Fruit fly (Drosophila melanogaster) whole organism, embryonic: ENCODE results near the gene dlg1.

Experiments
- Ada2b ChIP-seq: fragments of 200-800 bp; sonication (Bioruptor generic); IDR thresholded peaks from 2 replicates; pipeline ENCODE4 v1.3.6; 2022; ENCODE audit warnings: missing biosample characterization, missing genetic modification characterization
- Atf3 ChIP-seq: fragments of 200-800 bp; sonication (Bioruptor generic); optimal IDR thresholded peaks from 3 replicates; lab custom pipeline; 2016; ENCODE audit warnings: missing biosample characterization, missing genetic modification characterization
- B-H2 ChIP-seq: fragments of 200-800 bp; sonication (Bioruptor generic); optimal IDR thresholded peaks from 2 replicates; lab custom pipeline; 2018; ENCODE audit warnings: missing biosample characterization, mild to moderate bottlenecking, missing genetic modification characterization
- BEAF-32 ChIP-seq: fragments of 200-800 bp; sonication (Bioruptor generic); optimal IDR thresholded peaks from 3 replicates; lab custom pipeline; 2017; ENCODE audit warnings: missing biosample characterization, missing genetic modification characterization, mild to moderate bottlenecking, moderate library complexity, missing genetic modification reagents
- CG10979 ChIP-seq: fragments of 200-800 bp; sonication (Bioruptor generic); optimal IDR thresholded peaks from 2 replicates; lab custom pipeline; 2018; ENCODE audit warnings: missing biosample characterization, mild to moderate bottlenecking, missing genetic modification characterization, moderate library complexity
- CG11085 ChIP-seq: fragments of 200-800 bp; sonication (Bioruptor generic); IDR thresholded peaks from 2 replicates; pipeline ENCODE4 v1.3.6; 2022; ENCODE audit warnings: missing biosample characterization, missing genetic modification characterization
- CG12391 ChIP-seq: fragments of 200-800 bp; sonication (Bioruptor generic); optimal IDR thresholded peaks from 3 replicates; lab custom pipeline; 2018; ENCODE audit warnings: missing biosample characterization, mild to moderate bottlenecking, missing genetic modification characterization, moderate library complexity
- CG15514 ChIP-seq: fragments of 200-800 bp; sonication (Bioruptor generic); optimal IDR thresholded peaks from 3 replicates; lab custom pipeline; 2017; ENCODE audit warnings: missing biosample characterization, missing genetic modification characterization, mild to moderate bottlenecking, moderate library complexity, missing genetic modification reagents
- CG16813 ChIP-seq: fragments of 200-800 bp; sonication (Bioruptor generic); IDR thresholded peaks from 3 replicates; pipeline ENCODE4 v1.3.6; 2022; ENCODE audit warnings: missing biosample characterization, missing genetic modification characterization; ENCODE audit not compliant: partially characterized antibody
- CG17568 ChIP-seq: fragments of 200-800 bp; sonication (Bioruptor generic); optimal IDR thresholded peaks from 2 replicates; lab custom pipeline; 2018; ENCODE audit warnings: missing biosample characterization, mild to moderate bottlenecking, missing genetic modification characterization, moderate library complexity
- CG17612 ChIP-seq: fragments of 200-800 bp; sonication (Bioruptor generic); IDR thresholded peaks from 2 replicates; pipeline ENCODE4 v1.3.6; 2022; ENCODE audit warnings: missing biosample characterization, missing genetic modification characterization
- CG17912 ChIP-seq: fragments of 200-800 bp; sonication (Bioruptor generic); optimal IDR thresholded peaks from 2 replicates; lab custom pipeline; 2018; ENCODE audit warnings: missing biosample characterization, mild to moderate bottlenecking, missing genetic modification characterization
- CG18619 ChIP-seq: fragments of 200-800 bp; sonication (Bioruptor generic); optimal IDR thresholded peaks from 3 replicates; lab custom pipeline; 2017; ENCODE audit warnings: missing biosample characterization, mild to moderate bottlenecking, missing genetic modification characterization
- CG30431 ChIP-seq: fragments of 200-800 bp; sonication (Bioruptor generic); optimal IDR thresholded peaks from 2 replicates; lab custom pipeline; 2017; ENCODE audit warnings: missing biosample characterization, missing genetic modification characterization
- CG3065 ChIP-seq: fragments of 200-800 bp; sonication (Bioruptor generic); optimal IDR thresholded peaks from 2 replicates; lab custom pipeline; 2016; ENCODE audit warnings: missing biosample characterization, missing genetic modification characterization
- CG31224 ChIP-seq: fragments of 200-800 bp; sonication (Bioruptor generic); IDR thresholded peaks from 2 replicates; pipeline ENCODE4 v1.3.6; 2022; ENCODE audit warnings: missing biosample characterization, missing genetic modification characterization
- CG31365 ChIP-seq: fragments of 200-800 bp; sonication (Bioruptor generic); optimal IDR thresholded peaks from 2 replicates; lab custom pipeline; 2018; ENCODE audit warnings: missing biosample characterization, mild to moderate bottlenecking, missing genetic modification characterization
- CG4404 ChIP-seq: fragments of 200-800 bp; sonication (Bioruptor generic); IDR thresholded peaks from 2 replicates; pipeline ENCODE4 v1.3.6; 2022; ENCODE audit warnings: missing biosample characterization, missing genetic modification characterization
- CG5953 ChIP-seq: fragments of 200-800 bp; sonication (Bioruptor generic); IDR thresholded peaks from 2 replicates; pipeline ENCODE4 v1.3.6; 2022; ENCODE audit warnings: missing biosample characterization, missing genetic modification characterization
- CG7839 ChIP-seq: fragments of 200-800 bp; sonication (Bioruptor generic); optimal IDR thresholded peaks from 3 replicates; lab custom pipeline; 2018; ENCODE audit warnings: missing biosample characterization, mild to moderate bottlenecking, missing genetic modification characterization, moderate library complexity
- CG9817 ChIP-seq: fragments of 200-800 bp; sonication (Bioruptor generic); optimal IDR thresholded peaks from 2 replicates; lab custom pipeline; 2018; ENCODE audit warnings: missing biosample characterization, mild to moderate bottlenecking, missing genetic modification characterization, moderate library complexity
- D19B ChIP-seq: fragments of 200-800 bp; sonication (Bioruptor generic); optimal IDR thresholded peaks from 2 replicates; lab custom pipeline; 2017; ENCODE audit warnings: missing biosample characterization, mild to moderate bottlenecking, missing genetic modification characterization
- Deaf1 ChIP-seq: fragments of 200-800 bp; optimal IDR thresholded peaks from 3 replicates; lab custom pipeline; 2019; ENCODE audit warnings: missing biosample characterization, mild to moderate bottlenecking, missing genetic modification characterization, moderate library complexity
- Dp ChIP-seq: fragments of 200-800 bp; sonication (Bioruptor generic); optimal IDR thresholded peaks from 2 replicates; lab custom pipeline; 2018; ENCODE audit warnings: missing biosample characterization, mild to moderate bottlenecking, missing genetic modification characterization, moderate library complexity
- Gug ChIP-seq: fragments of 200-800 bp; sonication (Bioruptor generic); IDR thresholded peaks from 4 replicates; pipeline ENCODE4 v1.3.6; 2022; ENCODE audit warnings: missing biosample characterization, missing genetic modification characterization
- H15 ChIP-seq: fragments of 200-800 bp; sonication (Bioruptor generic); IDR thresholded peaks from 3 replicates; pipeline ENCODE4 v1.3.6; 2022; ENCODE audit warnings: missing biosample characterization, missing genetic modification characterization
- HHEX ChIP-seq: fragments of 200-800 bp; sonication (Bioruptor generic); optimal IDR thresholded peaks from 3 replicates; lab custom pipeline; 2017; ENCODE audit warnings: missing biosample characterization, mild to moderate bottlenecking, missing genetic modification characterization, missing genetic modification reagents
- Oaz ChIP-seq: fragments of 200-800 bp; sonication (Bioruptor generic); IDR thresholded peaks from 2 replicates; pipeline ENCODE4 v1.3.6; 2022; ENCODE audit warnings: missing biosample characterization, missing genetic modification characterization
- Ptx1 ChIP-seq: fragments of 200-800 bp; sonication (Bioruptor generic); IDR thresholded peaks from 2 replicates; pipeline ENCODE4 v1.3.6; 2022; ENCODE audit warnings: missing biosample characterization, missing genetic modification characterization
- Sox102F ChIP-seq: fragments of 200-800 bp; sonication (Bioruptor generic); optimal IDR thresholded peaks from 2 replicates; lab custom pipeline; 2018; ENCODE audit warnings: missing biosample characterization, mild to moderate bottlenecking, missing genetic modification characterization, moderate library complexity
- Tbp ChIP-seq: fragments of >200 bp; optimal IDR thresholded peaks from 2 replicates; lab custom pipeline; 2018; ENCODE audit warnings: missing biosample characterization, missing genetic modification characterization
- Usf ChIP-seq: fragments of 200-800 bp; sonication (Bioruptor generic); optimal IDR thresholded peaks from 2 replicates; lab custom pipeline; 2017; ENCODE audit warnings: missing genotype, missing biosample characterization, missing genetic modification characterization
- ac ChIP-seq: fragments of 200-800 bp; sonication (Bioruptor generic); optimal IDR thresholded peaks from 3 replicates; lab custom pipeline; 2017; ENCODE audit warnings: missing biosample characterization, mild to moderate bottlenecking, missing genetic modification characterization
- bcd ChIP-seq: fragments of 200-800 bp; sonication (Bioruptor generic); optimal IDR thresholded peaks from 2 replicates; lab custom pipeline; 2017; ENCODE audit warnings: missing biosample characterization, mild to moderate bottlenecking, missing genetic modification characterization
- crc ChIP-seq: fragments of 200-800 bp; sonication (Bioruptor generic); optimal IDR thresholded peaks from 2 replicates; lab custom pipeline; 2016; ENCODE audit warnings: missing biosample characterization, missing genetic modification characterization
- crol ChIP-seq: fragments of 200-800 bp; sonication (Bioruptor generic); IDR thresholded peaks from 2 replicates; pipeline ENCODE4 v1.3.6; 2022; ENCODE audit warnings: missing biosample characterization, missing genetic modification characterization
- dimm ChIP-seq: fragments of 200-800 bp; sonication (Bioruptor generic); IDR thresholded peaks from 2 replicates; pipeline ENCODE4 v1.3.6; 2022; ENCODE audit warnings: missing biosample characterization, missing genetic modification characterization
- dm ChIP-seq: fragments of 200-800 bp; sonication (Bioruptor generic); optimal IDR thresholded peaks from 3 replicates; lab custom pipeline; 2016; ENCODE audit warnings: missing biosample characterization, missing genetic modification characterization
- dysf ChIP-seq: fragments of 200-800 bp; sonication (Bioruptor generic); IDR thresholded peaks from 3 replicates; pipeline ENCODE4 v1.3.6; 2022; ENCODE audit warnings: missing biosample characterization, missing genetic modification characterization
- ems ChIP-seq: fragments of 200-800 bp; sonication (Bioruptor generic); optimal IDR thresholded peaks from 3 replicates; lab custom pipeline; 2016; ENCODE audit warnings: missing biosample characterization, missing genetic modification characterization
- grau ChIP-seq: fragments of 200-800 bp; optimal IDR thresholded peaks from 3 replicates; lab custom pipeline; 2019; ENCODE audit warnings: missing biosample characterization, mild to moderate bottlenecking, missing genetic modification characterization, moderate library complexity
- her ChIP-seq: fragments of 200-800 bp; sonication (Bioruptor generic); optimal IDR thresholded peaks from 2 replicates; lab custom pipeline; 2016; ENCODE audit warnings: missing biosample characterization, missing genetic modification characterization
- jumu ChIP-seq: fragments of 200-800 bp; sonication (Bioruptor generic); optimal IDR thresholded peaks from 3 replicates; lab custom pipeline; 2016; ENCODE audit warnings: missing biosample characterization, missing genetic modification characterization
- psq ChIP-seq: fragments of 200-800 bp; sonication (Bioruptor generic); optimal IDR thresholded peaks from 2 replicates; lab custom pipeline; 2017; ENCODE audit warnings: missing biosample characterization, missing genetic modification characterization
- sens-2 ChIP-seq: fragments of 200-800 bp; sonication (Bioruptor generic); IDR thresholded peaks from 2 replicates; pipeline ENCODE4 v1.3.6; 2022; ENCODE audit warnings: missing biosample characterization, missing genetic modification characterization
- sima ChIP-seq: fragments of 200-800 bp; sonication (Bioruptor generic); optimal IDR thresholded peaks from 2 replicates; lab custom pipeline; 2016; ENCODE audit warnings: missing biosample characterization, missing genetic modification characterization
- slp2 ChIP-seq: fragments of 200-800 bp; sonication (Bioruptor generic); optimal IDR thresholded peaks from 2 replicates; lab custom pipeline; 2016; ENCODE audit warnings: missing biosample characterization, missing genetic modification characterization
- tgo ChIP-seq: fragments of 200-800 bp; sonication (Bioruptor generic); IDR thresholded peaks from 3 replicates; pipeline ENCODE4 v1.3.6; 2022; ENCODE audit warnings: missing biosample characterization, missing genetic modification characterization
- tin ChIP-seq: fragments of 200-800 bp; sonication (Bioruptor generic); optimal IDR thresholded peaks from 3 replicates; lab custom pipeline; 2016; ENCODE audit warnings: missing biosample characterization, missing genetic modification characterization
- ttk ChIP-seq: fragments of 200-800 bp; sonication (Bioruptor generic); IDR thresholded peaks from 2 replicates; pipeline ENCODE4 v2.1.2; 2022; ENCODE audit warnings: missing biosample characterization, missing genetic modification characterization
- tup ChIP-seq: fragments of 200-800 bp; sonication (Bioruptor generic); optimal IDR thresholded peaks from 2 replicates; lab custom pipeline; 2016; ENCODE audit warnings: missing biosample characterization, mild to moderate bottlenecking, missing genetic modification characterization, moderate library complexity

dlg1 gene

dm6 chrX:11452846-11453391, 83.5 kb downstream of the dlg1 start (continued):
- TF ChIP-seq Deaf1 (tag; lab: Kevin White, UChicago) (peak; percentile 42), tin (GFP tag; lab: Kevin White, UChicago) (peak; percentile 65), CG3065 (GFP tag; lab: Kevin White, UChicago) (peak; percentile 30), CG16813 (GFP tag; lab: Robert Waterston, UW) (no peak), psq (GFP tag; lab: Kevin White, UChicago) (peak; percentile 78), CG12391 (tag; lab: Kevin White, UChicago) (peak; percentile 76), CG17912 (GFP tag; lab: Kevin White, UChicago) (no peak), Sox102F (GFP tag; lab: Kevin White, UChicago) (peak; percentile 82), H15 (GFP tag; lab: Robert Waterston, UW) (peak; percentile 86), grau (tag; lab: Kevin White, UChicago) (peak; percentile 78), CG15514 (GFP tag; lab: Kevin White, UChicago) (peak; percentile 66), ttk (GFP tag; lab: Robert Waterston, UW) (peak; percentile 83), Ada2b (GFP tag; lab: Robert Waterston, UW) (peak; percentile 86), Dp (GFP tag; lab: Kevin White, UChicago) (no peak), CG17568 (GFP tag; lab: Kevin White, UChicago) (peak; percentile 50), Ptx1 (GFP tag; lab: Robert Waterston, UW) (peak; percentile 88), ems (GFP tag; lab: Kevin White, UChicago) (peak; percentile 63), CG4404 (GFP tag; lab: Robert Waterston, UW) (peak; percentile 77), CG11085 (peak; percentile 63), CG9817 (peak; percentile 44), crc (GFP tag; lab: Kevin White, UChicago) (peak; percentile 50), CG31224 (GFP tag; lab: Robert Waterston, UW) (peak; percentile 49; the same call in 1 of the 2 replicates), CG17612 (GFP tag; lab: Robert Waterston, UW) (peak; percentile 58), dimm (GFP tag; lab: Robert Waterston, UW) (peak; percentile 78; the same call in 1 of the 2 replicates), CG18619 (GFP tag; lab: Kevin White, UChicago) (peak; percentile 58), Gug (GFP tag; lab: Robert Waterston, UW) (peak; percentile 80), Tbp (GFP tag; lab: Kevin White, UChicago) (no peak), CG10979 (peak; percentile 66), sima (GFP tag; lab: Kevin White, UChicago) (peak; percentile 43), dysf (GFP tag; lab: Robert Waterston, UW) (peak; percentile 85), jumu (GFP tag; lab: Kevin White, UChicago) (peak; percentile 88), sens-2 (GFP tag; lab: Robert Waterston, UW) (peak; percentile 85), CG30431 (peak; percentile 66), Oaz (GFP tag; lab: Robert Waterston, UW) (peak; percentile 57; the same call in 1 of the 2 replicates), her (peak; percentile 70), CG31365 (peak; percentile 34), tgo (GFP tag; lab: Robert Waterston, UW) (peak; percentile 82), B-H2 (no peak), CG5953 (GFP tag; lab: Robert Waterston, UW) (peak; percentile 75; the same call in 1 of the 2 replicates), BEAF-32 (no peak), dm (peak; percentile 34), tup (GFP tag; lab: Kevin White, UChicago) (no peak), crol (GFP tag; lab: Robert Waterston, UW) (no peak), HHEX (GFP tag; lab: Kevin White, UChicago) (peak; percentile 73), CG7839 (peak; percentile 85), Atf3 (GFP tag; lab: Kevin White, UChicago) (peak; percentile 46), slp2 (peak; percentile 76), ac (GFP tag; lab: Kevin White, UChicago) (peak; percentile 18), Usf (GFP tag; lab: Kevin White, UChicago) (no peak), bcd (GFP tag; lab: Kevin White, UChicago) (peak; percentile 70), D19B (GFP tag; lab: Kevin White, UChicago) (peak; percentile 39)
